Worm (Caenorhabditis elegans) whole organism, L2 larva: ENCODE data around the gene srh-38.

Source experiments
- C34F6.9 ChIP-seq: fragments of 150-350 bp; optimal IDR thresholded peaks from 2 replicates; lab custom pipeline; 2014; ENCODE audit warnings: missing biosample characterization, missing genetic modification characterization
- F13H6.1 ChIP-seq: sonication (generic microtip); optimal IDR thresholded peaks from 2 replicates; lab custom pipeline; 2016; ENCODE audit warnings: missing genetic modification characterization, missing compliant biosample characterization
- R02D3.7 ChIP-seq: fragments of 150-350 bp; optimal IDR thresholded peaks from 2 replicates; lab custom pipeline; 2014; ENCODE audit warnings: missing biosample characterization, missing genetic modification characterization
- ZK546.5 ChIP-seq: sonication (generic microtip); optimal IDR thresholded peaks from 2 replicates; lab custom pipeline; 2017; ENCODE audit warnings: missing biosample characterization, missing genetic modification characterization
- alr-1 ChIP-seq: fragments of 150-350 bp; optimal IDR thresholded peaks from 2 replicates; lab custom pipeline; 2014; ENCODE audit warnings: missing biosample characterization, missing genetic modification characterization
- aly-2 ChIP-seq: fragments of 150-350 bp; optimal IDR thresholded peaks from 2 replicates; lab custom pipeline; 2014; ENCODE audit warnings: missing biosample characterization, missing genetic modification characterization
- ama-1 ChIP-seq: fragments of 150-350 bp; optimal IDR thresholded peaks from 2 replicates; lab custom pipeline; 2018; ENCODE audit warnings: inconsistent platforms
- blmp-1 ChIP-seq: sonication (generic microtip); optimal IDR thresholded peaks from 2 replicates; lab custom pipeline; 2017; ENCODE audit warnings: missing genetic modification characterization, mild to moderate bottlenecking, missing compliant biosample characterization, antibody characterized with exemption, moderate library complexity; ENCODE audit not compliant: insufficient read depth
- ceh-16 ChIP-seq: fragments of 150-350 bp; optimal IDR thresholded peaks from 2 replicates; lab custom pipeline; 2014; ENCODE audit warnings: missing biosample characterization, missing genetic modification characterization
- ceh-82 ChIP-seq: fragments of 150-350 bp; optimal IDR thresholded peaks from 2 replicates; lab custom pipeline; 2014; ENCODE audit warnings: missing biosample characterization, missing genetic modification characterization
- crh-2 ChIP-seq: sonication (generic microtip); optimal IDR thresholded peaks from 2 replicates; lab custom pipeline; 2017; ENCODE audit warnings: missing biosample characterization, missing genetic modification characterization
- dmd-4 ChIP-seq: sonication (generic microtip); optimal IDR thresholded peaks from 2 replicates; lab custom pipeline; 2017; ENCODE audit warnings: missing biosample characterization, missing genetic modification characterization
- egl-27 ChIP-seq: sonication (generic microtip); optimal IDR thresholded peaks from 3 replicates; lab custom pipeline; 2017; ENCODE audit warnings: missing biosample characterization, missing genetic modification reagents, missing genetic modification characterization
- elt-3 ChIP-seq: sonication (generic microtip); optimal IDR thresholded peaks from 2 replicates; lab custom pipeline; 2017; ENCODE audit warnings: missing biosample characterization, missing genetic modification characterization
- fos-1 ChIP-seq: fragments of 150-350 bp; optimal IDR thresholded peaks from 2 replicates; lab custom pipeline; 2014; ENCODE audit warnings: missing biosample characterization, missing genetic modification characterization
- gmeb-1 ChIP-seq: fragments of 150-350 bp; optimal IDR thresholded peaks from 2 replicates; lab custom pipeline; 2014; ENCODE audit warnings: missing biosample characterization, missing genetic modification characterization
- lin-11 ChIP-seq: fragments of 150-350 bp; sonication (generic microtip); optimal IDR thresholded peaks from 2 replicates; lab custom pipeline; 2014; ENCODE audit warnings: missing biosample characterization, missing genetic modification characterization, inconsistent platforms, mixed read lengths
- lin-13 ChIP-seq: fragments of 150-350 bp; optimal IDR thresholded peaks from 2 replicates; lab custom pipeline; 2014; ENCODE audit warnings: missing biosample characterization, missing genetic modification reagents, missing genetic modification characterization
- lin-39 ChIP-seq: fragments of 150-350 bp; optimal IDR thresholded peaks from 2 replicates; lab custom pipeline; 2014; ENCODE audit warnings: missing biosample characterization, missing genetic modification reagents, missing genetic modification characterization
- mab-5 ChIP-seq: fragments of 150-350 bp; optimal IDR thresholded peaks from 2 replicates; lab custom pipeline; 2014; ENCODE audit warnings: missing biosample characterization, missing genetic modification characterization
- mbf-1 ChIP-seq: sonication (generic microtip); optimal IDR thresholded peaks from 2 replicates; lab custom pipeline; 2017; ENCODE audit warnings: missing biosample characterization, missing genetic modification characterization
- nhr-10 ChIP-seq: sonication (generic microtip); optimal IDR thresholded peaks from 2 replicates; lab custom pipeline; 2017; ENCODE audit warnings: missing biosample characterization, missing genetic modification characterization
- nhr-11 ChIP-seq: fragments of 150-350 bp; optimal IDR thresholded peaks from 2 replicates; lab custom pipeline; 2014; ENCODE audit warnings: missing biosample characterization, missing genetic modification characterization
- nhr-12 ChIP-seq: fragments of 150-350 bp; optimal IDR thresholded peaks from 2 replicates; lab custom pipeline; 2014; ENCODE audit warnings: missing biosample characterization, missing genetic modification characterization
- nhr-129 ChIP-seq: fragments of 150-350 bp; optimal IDR thresholded peaks from 2 replicates; lab custom pipeline; 2014; ENCODE audit warnings: missing biosample characterization, missing genetic modification characterization
- nhr-21 ChIP-seq: fragments of 150-350 bp; optimal IDR thresholded peaks from 2 replicates; lab custom pipeline; 2014; ENCODE audit warnings: missing biosample characterization, missing genetic modification characterization
- nhr-237 ChIP-seq: fragments of 150-350 bp; optimal IDR thresholded peaks from 2 replicates; lab custom pipeline; 2014; ENCODE audit warnings: missing biosample characterization, missing genetic modification characterization
- nhr-25 ChIP-seq: fragments of 150-350 bp; sonication (generic microtip); optimal IDR thresholded peaks from 3 replicates; lab custom pipeline; 2014; ENCODE audit warnings: missing biosample characterization, missing genetic modification characterization
- nhr-6 ChIP-seq: fragments of 150-350 bp; optimal IDR thresholded peaks from 2 replicates; lab custom pipeline; 2014; ENCODE audit warnings: missing biosample characterization, missing genetic modification characterization
- nhr-77 ChIP-seq: fragments of 150-350 bp; optimal IDR thresholded peaks from 2 replicates; lab custom pipeline; 2014; ENCODE audit warnings: missing biosample characterization, missing genetic modification characterization
- sem-4 ChIP-seq: fragments of 150-350 bp; optimal IDR thresholded peaks from 2 replicates; lab custom pipeline; 2014; ENCODE audit warnings: missing biosample characterization, missing genetic modification reagents, missing genetic modification characterization
- sma-3 ChIP-seq: sonication (generic microtip); optimal IDR thresholded peaks from 2 replicates; lab custom pipeline; 2016; ENCODE audit warnings: missing genetic modification reagents, missing genetic modification characterization, missing compliant biosample characterization
- sma-9 ChIP-seq, 2 experiments: fragments of 150-350 bp in 1 of 2; sonication (generic microtip) in 1 of 2; optimal IDR thresholded peaks; 2 replicates each; lab custom pipeline; 2014 to 2016; ENCODE audit warnings: missing genetic modification characterization in 2 of 2, mild to moderate bottlenecking in 1 of 2, missing biosample characterization in 1 of 2, missing compliant biosample characterization in 1 of 2, missing genetic modification reagents in 1 of 2, moderate library complexity in 1 of 2
- snpc-4 ChIP-seq: fragments of 150-350 bp; optimal IDR thresholded peaks from 2 replicates; lab custom pipeline; 2014; ENCODE audit warnings: missing biosample characterization, missing genetic modification characterization
- unc-39 ChIP-seq: fragments of 150-350 bp; optimal IDR thresholded peaks from 2 replicates; lab custom pipeline; 2014; ENCODE audit warnings: missing biosample characterization, missing genetic modification characterization
- unc-55 ChIP-seq: fragments of 150-350 bp; sonication (generic microtip); optimal IDR thresholded peaks from 3 replicates; lab custom pipeline; 2014; ENCODE audit warnings: missing biosample characterization, missing genetic modification reagents, missing genetic modification characterization
- unc-62 ChIP-seq: fragments of 150-350 bp; optimal IDR thresholded peaks from 2 replicates; lab custom pipeline; 2014; ENCODE audit warnings: missing biosample characterization, missing genetic modification reagents, missing genetic modification characterization
- ztf-1 ChIP-seq: fragments of 200-800 bp; sonication (Bioruptor generic); conservative IDR thresholded peaks from 2 replicates; pipeline ENCODE4 v1.3.6; 2022; ENCODE audit warnings: missing genetic modification characterization, missing compliant biosample characterization
- ztf-11 ChIP-seq: sonication (generic microtip); optimal IDR thresholded peaks from 2 replicates; lab custom pipeline; 2017; ENCODE audit warnings: missing biosample characterization, missing genetic modification characterization
- ztf-4 ChIP-seq: fragments of 150-350 bp; optimal IDR thresholded peaks from 2 replicates; lab custom pipeline; 2014; ENCODE audit warnings: missing biosample characterization, missing genetic modification characterization

Gene srh-38

ce11 chrV:2929753-2930152 lies 7.3 kb upstream of the srh-38 start, which contains the start of gene C31B8.16:
Gene C31B8.16 (plus strand): TSS chrV:2930053.
- no peak for TF ChIP-seq elt-3 (tag; lab: Kevin White, UChicago)
- no peak for TF ChIP-seq nhr-25 (tag; lab: Kevin White, UChicago)
- TF ChIP-seq C34F6.9 (tag; lab: Kevin White, UChicago) = no peak
- TF ChIP-seq mbf-1 (tag; lab: Kevin White, UChicago) = no peak
- TF ChIP-seq ztf-11 (tag; lab: Kevin White, UChicago) = no peak

- TF ChIP-seq sma-9 (GFP tag; optimal IDR thresholded peaks at IDR 0.05; lab: Kevin White, UChicago) (no peak), sma-9 (tag; optimal IDR thresholded peaks at IDR 0.05; lab: Kevin White, UChicago) (no peak), alr-1 (tag; lab: Kevin White, UChicago) (no peak), nhr-25 (tag; lab: Kevin White, UChicago) (no peak), egl-27 (no peak), sma-3 (no peak), mab-5 (tag; lab: Kevin White, UChicago) (no peak), blmp-1 (tag; lab: Kevin White, UChicago) (no peak)
- TF ChIP-seq, all 48 proteins: peak for 0
Observed at ce11 chrV:2927553-2927952, 5.1 kb upstream of the srh-38 start, which contains the start of gene C31B8.12. Gene C31B8.12 (minus strand): TSS chrV:2927653.

ce11 chrV:2920125-2920524 lies 2.4 kb downstream of the srh-38 start:
- no peak for TF ChIP-seq mbf-1 (tag; lab: Kevin White, UChicago)
- no peak for TF ChIP-seq lin-11 (tag; lab: Kevin White, UChicago)
- TF ChIP-seq nhr-21 (tag; lab: Kevin White, UChicago) = no peak
- no peak for TF ChIP-seq snpc-4 (tag; lab: Kevin White, UChicago)
- TF ChIP-seq nhr-129 (tag; lab: Kevin White, UChicago) = no peak
- TF ChIP-seq ztf-1 (GFP tag; lab: Robert Waterston, UW) = no peak
- no peak for TF ChIP-seq sem-4 (tag; lab: Kevin White, UChicago)
- TF ChIP-seq dmd-4 (tag; lab: Kevin White, UChicago) = no peak
- TF ChIP-seq aly-2 (tag; lab: Kevin White, UChicago) = no peak
- TF ChIP-seq C34F6.9 (tag; lab: Kevin White, UChicago) = no peak
- no peak for TF ChIP-seq fos-1 (tag; lab: Kevin White, UChicago)
- no peak for TF ChIP-seq lin-39 (tag; lab: Kevin White, UChicago)
- no peak for TF ChIP-seq blmp-1 (tag; lab: Kevin White, UChicago)
- TF ChIP-seq nhr-12 (tag; lab: Kevin White, UChicago) = no peak

- no peak for TF ChIP-seq nhr-21 (tag; lab: Kevin White, UChicago)
- no peak for TF ChIP-seq crh-2 (tag; lab: Kevin White, UChicago)
- no peak for TF ChIP-seq ceh-16
- no peak for TF ChIP-seq nhr-77 (tag; lab: Kevin White, UChicago)
- TF ChIP-seq lin-39 (tag; lab: Kevin White, UChicago) = no peak
- no peak for TF ChIP-seq ZK546.5 (tag; lab: Kevin White, UChicago)
- TF ChIP-seq sma-3 = no peak
- TF ChIP-seq F13H6.1 = no peak
- TF ChIP-seq nhr-129 (tag; lab: Kevin White, UChicago) = no peak
- no peak for TF ChIP-seq egl-27
- TF ChIP-seq unc-55 = no peak
- no peak for TF ChIP-seq C34F6.9 (tag; lab: Kevin White, UChicago)
- TF ChIP-seq lin-13 (GFP tag; lab: Kevin White, UChicago) = no peak
- TF ChIP-seq mbf-1 (tag; lab: Kevin White, UChicago) = no peak
- no peak for TF ChIP-seq ama-1 (lab: Kevin White, UChicago)
- no peak for TF ChIP-seq sem-4 (tag; lab: Kevin White, UChicago)
- no peak for TF ChIP-seq R02D3.7 (tag; lab: Kevin White, UChicago)
- TF ChIP-seq nhr-25 (tag; lab: Kevin White, UChicago) = no peak
- TF ChIP-seq nhr-237 (tag; lab: Kevin White, UChicago) = no peak
- TF ChIP-seq, all 48 proteins: peak for 0
Observed at ce11 chrV:2913948-2914347, 8.5 kb downstream of the srh-38 start, which contains the start of gene srh-146. Gene srh-146 (plus strand): TSS chrV:2914248.

- no peak for TF ChIP-seq nhr-25 (tag; lab: Kevin White, UChicago)
- TF ChIP-seq crh-2 (tag; lab: Kevin White, UChicago) = no peak
- TF ChIP-seq sma-3 = no peak
- TF ChIP-seq aly-2 (tag; lab: Kevin White, UChicago) = no peak
- TF ChIP-seq ceh-16 = no peak
- TF ChIP-seq gmeb-1 (tag; lab: Kevin White, UChicago) = no peak
- TF ChIP-seq ceh-82 = no peak
- no peak for TF ChIP-seq blmp-1 (tag; lab: Kevin White, UChicago)
- TF ChIP-seq nhr-10 (tag; lab: Kevin White, UChicago) = no peak
- no peak for TF ChIP-seq ztf-4 (tag; lab: Kevin White, UChicago)
- TF ChIP-seq nhr-6 (tag; lab: Kevin White, UChicago) = no peak
- no peak for TF ChIP-seq unc-39 (tag; lab: Kevin White, UChicago)
- no peak for TF ChIP-seq ZK546.5 (tag; lab: Kevin White, UChicago)
- TF ChIP-seq unc-62 (GFP tag; lab: Kevin White, UChicago) = no peak
- TF ChIP-seq nhr-77 (tag; lab: Kevin White, UChicago) = no peak
- no peak for TF ChIP-seq nhr-11 (tag; lab: Kevin White, UChicago)
- no peak for TF ChIP-seq C34F6.9 (tag; lab: Kevin White, UChicago)
Observed at ce11 chrV:2912901-2913300, 9.6 kb downstream of the srh-38 start, which contains the start of gene C31B8.9. Gene C31B8.9 (minus strand): TSS chrV:2913001.
